Worm (Caenorhabditis elegans): ENCODE results near the gene C49F5.5.
A peak's percentile ranks its signal among the peaks of the same experiment; 100 is the strongest.

C49F5.5 gene

ce11 chrX:12004925-12005324 lies 18.9 kb downstream of the C49F5.5 start (continued):
- TF ChIP-seq zim-3 (tag; optimal IDR thresholded peaks at IDR 0.05), result no peak
- no peak for TF ChIP-seq lin-54 (GFP tag; optimal IDR thresholded peaks at IDR 0.05)
- no peak for TF ChIP-seq egl-44 (GFP tag; IDR thresholded peaks at IDR 0.05)
- no peak for TF ChIP-seq F55B11.4 (tag; optimal IDR thresholded peaks at IDR 0.05; ENCODE audit: borderline replicate concordance, insufficient read depth)
- no peak for TF ChIP-seq nfyb-1 (GFP tag; IDR thresholded peaks at IDR 0.05)
- no peak for TF ChIP-seq ceh-27 (GFP tag; optimal IDR thresholded peaks at IDR 0.05)
- TF ChIP-seq attf-6 (GFP tag; IDR thresholded peaks at IDR 0.05), result no peak
- TF ChIP-seq fkh-3 (tag; optimal IDR thresholded peaks at IDR 0.05), result no peak
- TF ChIP-seq hmg-1.2 (GFP tag; IDR thresholded peaks at IDR 0.05), result no peak
- TF ChIP-seq snpc-1.1 (tag; optimal IDR thresholded peaks at IDR 0.05; ENCODE audit: insufficient read depth), result no peak
- TF ChIP-seq nhr-80 (tag; optimal IDR thresholded peaks at IDR 0.05), result peak; percentile 81

- no peak for TF ChIP-seq ceh-100 (GFP tag; IDR thresholded peaks at IDR 0.05)
- no peak for TF ChIP-seq B0035.1 (tag; optimal IDR thresholded peaks at IDR 0.05)
- no peak for TF ChIP-seq F10E7.11 (tag; optimal IDR thresholded peaks at IDR 0.05)
- TF ChIP-seq nfyb-1 (GFP tag; IDR thresholded peaks at IDR 0.05), result no peak
- TF ChIP-seq nhr-80 (tag; optimal IDR thresholded peaks at IDR 0.05), result no peak
- TF ChIP-seq bed-2 (GFP tag; IDR thresholded peaks at IDR 0.05), result no peak
- no peak for TF ChIP-seq ztf-28 (GFP tag; IDR thresholded peaks at IDR 0.05)
- no peak for TF ChIP-seq ceh-58 (GFP tag; IDR thresholded peaks at IDR 0.05)
- TF ChIP-seq lag-1 (GFP tag; IDR thresholded peaks at IDR 0.05), result no peak
- no peak for TF ChIP-seq nhr-27 (tag; optimal IDR thresholded peaks at IDR 0.05)
- no peak for TF ChIP-seq mxl-1 (tag; optimal IDR thresholded peaks at IDR 0.05)
- TF ChIP-seq egrh-3 (GFP tag; IDR thresholded peaks at IDR 0.05), result no peak
- no peak for TF ChIP-seq ama-1 (optimal IDR thresholded peaks at IDR 0.05)
- TF ChIP-seq ama-1 (GFP tag; optimal IDR thresholded peaks at IDR 0.05), result no peak
- TF ChIP-seq unc-130 (GFP tag; optimal IDR thresholded peaks at IDR 0.05), result no peak
- no peak for TF ChIP-seq xnd-1 (tag; optimal IDR thresholded peaks at IDR 0.05)
- no peak for TF ChIP-seq hrde-1 (tag; optimal IDR thresholded peaks at IDR 0.05; ENCODE audit: borderline replicate concordance)
- no peak for TF ChIP-seq B0336.3 (GFP tag; IDR thresholded peaks at IDR 0.05)
- TF ChIP-seq D2030.7 (GFP tag; IDR thresholded peaks at IDR 0.05), result no peak
- TF ChIP-seq rpc-1 (optimal IDR thresholded peaks at IDR 0.05), result no peak
- no peak for TF ChIP-seq rpc-1 (tag; optimal IDR thresholded peaks at IDR 0.05)
- no peak for TF ChIP-seq Y53G8AR.9 (GFP tag; conservative IDR thresholded peaks at IDR 0.05)
Measured at ce11 chrX:12005499-12005959, 19.5 kb downstream of the C49F5.5 start, which contains the start of gene sma-5. Gene sma-5 (minus strand): TSS chrX:12005549.

DNA sequence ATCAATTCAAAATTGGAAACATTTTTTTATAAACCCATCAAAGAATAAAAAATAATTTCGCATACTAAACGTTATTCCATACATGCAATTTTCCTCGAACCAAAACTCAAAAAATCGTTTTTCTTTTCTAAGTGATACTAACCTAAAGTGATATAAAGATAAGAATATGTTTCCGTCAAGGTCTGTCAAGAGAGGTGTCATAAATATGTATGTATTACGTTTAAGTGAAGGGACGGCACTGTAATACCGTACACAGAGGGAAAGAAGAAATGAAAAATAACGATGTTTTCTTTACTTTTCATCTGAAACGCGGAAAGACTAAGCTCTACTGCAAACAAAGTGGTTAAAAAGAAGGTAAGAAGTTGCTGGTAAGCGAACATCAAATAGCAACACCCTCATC lies 20.5 kb downstream of the C49F5.5 start:
- TF ChIP-seq snpc-1.3 (tag; optimal IDR thresholded peaks at IDR 0.05; ENCODE audit: insufficient read depth) (no peak), T07F8.4 (tag; optimal IDR thresholded peaks at IDR 0.05) (no peak), nhr-80 (tag; optimal IDR thresholded peaks at IDR 0.05) (peak; percentile 34)

DNA sequence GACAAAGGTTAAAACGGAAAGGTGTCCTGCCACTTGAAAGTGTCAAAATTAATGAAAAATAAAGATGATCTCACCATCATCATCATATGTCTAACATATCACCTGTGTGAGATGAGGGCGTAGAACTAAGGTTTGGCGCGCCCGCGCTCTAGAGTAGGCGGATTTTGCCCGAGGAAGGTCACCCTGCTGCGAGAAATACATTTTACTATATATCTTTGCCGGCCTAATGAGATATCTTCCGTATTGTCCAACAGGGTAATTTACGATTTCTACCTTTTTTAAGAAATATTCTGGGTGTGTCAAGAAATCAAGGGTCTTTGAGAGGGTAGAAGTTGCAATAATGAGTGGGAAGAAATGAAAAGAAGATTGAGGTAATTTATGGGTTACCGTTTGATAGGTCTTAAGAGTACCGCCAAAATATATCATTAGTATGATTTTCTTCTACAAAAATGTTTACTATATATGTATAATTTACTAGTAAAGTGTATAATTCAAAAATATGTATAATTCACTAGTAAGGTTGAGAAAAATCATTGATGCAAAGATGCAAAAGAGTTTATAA lies 22.0 kb downstream of the C49F5.5 start:
- TF ChIP-seq mcd-1 (GFP tag; IDR thresholded peaks at IDR 0.05) (no peak), hmg-20 (GFP tag; IDR thresholded peaks at IDR 0.05) (no peak), bed-2 (GFP tag; IDR thresholded peaks at IDR 0.05) (no peak), sptf-2 (GFP tag; optimal IDR thresholded peaks at IDR 0.05) (no peak), him-1 (tag; optimal IDR thresholded peaks at IDR 0.05) (no peak), ceh-91 (GFP tag; IDR thresholded peaks at IDR 0.05) (no peak), Y67H2A.10 (GFP tag; conservative IDR thresholded peaks at IDR 0.05) (no peak), nhr-179 (tag; optimal IDR thresholded peaks at IDR 0.05) (no peak), ceh-40 (GFP tag; IDR thresholded peaks at IDR 0.05) (no peak)
